Worm (Caenorhabditis elegans): ENCODE measurements around the gene mtpn-1.

Gene mtpn-1

ce11 chrX:2450994-2451393 is 43.7 kb downstream of the mtpn-1 start:
- TF ChIP-seq nhr-11 (tag; optimal IDR thresholded peaks at IDR 0.05) (no peak), fos-1 (tag; optimal IDR thresholded peaks at IDR 0.05) (no peak), ceh-16 (tag; optimal IDR thresholded peaks at IDR 0.05) (no peak), nhr-77 (tag; optimal IDR thresholded peaks at IDR 0.05) (no peak), lin-39 (tag; optimal IDR thresholded peaks at IDR 0.05) (no peak), mbf-1 (tag; optimal IDR thresholded peaks at IDR 0.05) (no peak), ama-1 (optimal IDR thresholded peaks at IDR 0.05) (no peak), sma-3 (GFP tag; optimal IDR thresholded peaks at IDR 0.05) (no peak), dmd-4 (tag; optimal IDR thresholded peaks at IDR 0.05) (no peak), unc-62 (GFP tag; optimal IDR thresholded peaks at IDR 0.05) (no peak), Y55F3AM.14 (GFP tag; optimal IDR thresholded peaks at IDR 0.05) (no peak), ztf-1 (GFP tag; conservative IDR thresholded peaks at IDR 0.05) (no peak), snpc-4 (tag; optimal IDR thresholded peaks at IDR 0.05) (no peak)

ce11 chrX:2452297-2452696 is 45.0 kb downstream of the mtpn-1 start:
- TF ChIP-seq mab-5 (tag; optimal IDR thresholded peaks at IDR 0.05) (peak; percentile 40), nhr-10 (tag; optimal IDR thresholded peaks at IDR 0.05) (no peak), C34F6.9 (tag; optimal IDR thresholded peaks at IDR 0.05) (peak; percentile 8), sma-9 (GFP tag; optimal IDR thresholded peaks at IDR 0.05) (peak; percentile 9), sma-9 (tag; optimal IDR thresholded peaks at IDR 0.05) (no peak)

ce11 chrX:2452716-2453115 is 45.4 kb downstream of the mtpn-1 start:
- TF ChIP-seq alr-1 (tag; optimal IDR thresholded peaks at IDR 0.05) (no peak), unc-62 (GFP tag; optimal IDR thresholded peaks at IDR 0.05) (no peak), sma-9 (GFP tag; optimal IDR thresholded peaks at IDR 0.05) (no peak), sma-9 (tag; optimal IDR thresholded peaks at IDR 0.05) (no peak), gmeb-1 (tag; optimal IDR thresholded peaks at IDR 0.05) (no peak), unc-39 (tag; optimal IDR thresholded peaks at IDR 0.05) (no peak), skn-1 (tag; optimal IDR thresholded peaks at IDR 0.05) (no peak), dmd-4 (tag; optimal IDR thresholded peaks at IDR 0.05) (no peak), mbf-1 (tag; optimal IDR thresholded peaks at IDR 0.05) (no peak), ZK546.5 (tag; optimal IDR thresholded peaks at IDR 0.05) (no peak), snpc-4 (tag; optimal IDR thresholded peaks at IDR 0.05) (no peak), ztf-1 (GFP tag; conservative IDR thresholded peaks at IDR 0.05) (no peak), lin-39 (tag; optimal IDR thresholded peaks at IDR 0.05) (no peak)

ce11 chrX:2454914-2455313 is 47.6 kb downstream of the mtpn-1 start:
- no peak for TF ChIP-seq snpc-4 (tag; optimal IDR thresholded peaks at IDR 0.05)
- no peak for TF ChIP-seq nhr-25 (tag; optimal IDR thresholded peaks at IDR 0.05)
- no peak for TF ChIP-seq ztf-4 (tag; optimal IDR thresholded peaks at IDR 0.05)
- TF ChIP-seq ama-1 (optimal IDR thresholded peaks at IDR 0.05): no peak
- no peak for TF ChIP-seq unc-39 (tag; optimal IDR thresholded peaks at IDR 0.05)
- no peak for TF ChIP-seq fos-1 (tag; optimal IDR thresholded peaks at IDR 0.05)
- no peak for TF ChIP-seq nhr-129 (tag; optimal IDR thresholded peaks at IDR 0.05)
- no peak for TF ChIP-seq nhr-6 (tag; optimal IDR thresholded peaks at IDR 0.05)
- no peak for TF ChIP-seq lin-13 (GFP tag; optimal IDR thresholded peaks at IDR 0.05)
- no peak for TF ChIP-seq peb-1 (tag; optimal IDR thresholded peaks at IDR 0.05)
- no peak for TF ChIP-seq R02D3.7 (tag; optimal IDR thresholded peaks at IDR 0.05)
- TF ChIP-seq nhr-21 (tag; optimal IDR thresholded peaks at IDR 0.05): no peak
- TF ChIP-seq C34F6.9 (tag; optimal IDR thresholded peaks at IDR 0.05): no peak
- no peak for TF ChIP-seq gmeb-1 (tag; optimal IDR thresholded peaks at IDR 0.05)
- TF ChIP-seq sem-4 (tag; optimal IDR thresholded peaks at IDR 0.05): no peak
- no peak for TF ChIP-seq nhr-11 (tag; optimal IDR thresholded peaks at IDR 0.05)
- TF ChIP-seq nhr-237 (tag; optimal IDR thresholded peaks at IDR 0.05): no peak
- TF ChIP-seq sma-3 (GFP tag; optimal IDR thresholded peaks at IDR 0.05): no peak

ce11 chrX:2456141-2456540 is 48.9 kb downstream of the mtpn-1 start:
- TF ChIP-seq F13H6.1 (tag; optimal IDR thresholded peaks at IDR 0.05) (no peak), elt-1 (tag; optimal IDR thresholded peaks at IDR 0.05) (no peak), peb-1 (tag; optimal IDR thresholded peaks at IDR 0.05) (no peak), alr-1 (tag; optimal IDR thresholded peaks at IDR 0.05) (no peak), gmeb-1 (tag; optimal IDR thresholded peaks at IDR 0.05) (no peak), aly-2 (tag; optimal IDR thresholded peaks at IDR 0.05) (no peak), unc-39 (tag; optimal IDR thresholded peaks at IDR 0.05) (no peak), nhr-11 (tag; optimal IDR thresholded peaks at IDR 0.05) (no peak), snpc-4 (tag; optimal IDR thresholded peaks at IDR 0.05) (no peak), nhr-25 (tag; optimal IDR thresholded peaks at IDR 0.05) (no peak)

Data from whole organism, L2 larva.